Fruit fly (Drosophila melanogaster) S2 (cell line): ENCODE results near the gene DAAM.

ENCODE experiments used
- CG8478 ChIP-seq: fragments of >200 bp; optimal IDR thresholded peaks from 2 replicates; lab custom pipeline; 2018
- CTCF ChIP-seq, 2 experiments: fragments of >200 bp; optimal IDR thresholded peaks; 2 replicates each; lab custom pipeline; 2018

dm6 chrX:1242049-1242448 lies 80.1 kb downstream of the DAAM start:
- TF ChIP-seq CG8478 (no peak), CTCF (optimal IDR thresholded peaks at IDR 0.05; lab: Kevin White, UChicago) (no peak)
